Worm (Caenorhabditis elegans) whole organism, young adult: Measurements from ENCODE around the gene ppm-1.A.

ENCODE experiments used
- B0336.3 ChIP-seq: fragments of 200-800 bp; sonication (Bioruptor generic); IDR thresholded peaks from 2 replicates; pipeline ENCODE4 v1.3.6; 2022; ENCODE audit warnings: missing genetic modification characterization, missing compliant biosample characterization
- C06A6.2 ChIP-seq: fragments of 200-800 bp; sonication (Bioruptor generic); conservative IDR thresholded peaks from 2 replicates; pipeline ENCODE4 v1.3.6; 2022; ENCODE audit warnings: missing genetic modification characterization, missing compliant biosample characterization
- F23B12.7 ChIP-seq: sonication (generic microtip); optimal IDR thresholded peaks from 2 replicates; lab custom pipeline; 2017; ENCODE audit warnings: missing genetic modification characterization, mild to moderate bottlenecking, missing compliant biosample characterization, antibody characterized with exemption, moderate library complexity; ENCODE audit not compliant: insufficient read depth
- attf-3 ChIP-seq: fragments of 200-800 bp; sonication (Bioruptor generic); conservative IDR thresholded peaks from 2 replicates; pipeline ENCODE4 v1.3.6; 2022; ENCODE audit warnings: missing genetic modification reagents, missing genetic modification characterization, missing compliant biosample characterization
- ccch-3 ChIP-seq: fragments of 200-800 bp; sonication (Bioruptor generic); optimal IDR thresholded peaks from 2 replicates; lab custom pipeline; 2018; ENCODE audit warnings: mild to moderate bottlenecking, missing genetic modification characterization, missing compliant biosample characterization
- ceh-58 ChIP-seq: fragments of 200-800 bp; sonication (Bioruptor generic); IDR thresholded peaks from 2 replicates; pipeline ENCODE4 v1.3.6; 2022; ENCODE audit warnings: missing genetic modification characterization, missing compliant biosample characterization
- ceh-79 ChIP-seq: sonication (generic microtip); optimal IDR thresholded peaks from 2 replicates; lab custom pipeline; 2017; ENCODE audit warnings: mild to moderate bottlenecking, missing genetic modification characterization, missing compliant biosample characterization
- efl-1 ChIP-seq: fragments of 150-350 bp; optimal IDR thresholded peaks from 2 replicates; lab custom pipeline; 2014; ENCODE audit warnings: missing biosample characterization, missing genetic modification reagents, missing genetic modification characterization
- ets-4 ChIP-seq: fragments of 200-800 bp; sonication (Bioruptor generic); optimal IDR thresholded peaks from 2 replicates; lab custom pipeline; 2018; ENCODE audit warnings: mild to moderate bottlenecking, missing genetic modification characterization, missing compliant biosample characterization
- him-1 ChIP-seq: sonication (generic microtip); optimal IDR thresholded peaks from 2 replicates; lab custom pipeline; 2016; ENCODE audit warnings: missing genotype, missing genetic modification reagents, missing genetic modification characterization, missing compliant biosample characterization
- let-607 ChIP-seq, 2 experiments: fragments of 200-800 bp in 1 of 2; sonication (Bioruptor generic) in 1 of 2; sonication (generic microtip) in 1 of 2; optimal IDR thresholded peaks; 2 replicates each; lab custom pipeline; 2016 to 2018; ENCODE audit warnings: mild to moderate bottlenecking in 2 of 2, missing compliant biosample characterization in 2 of 2, missing genetic modification characterization in 2 of 2, moderate library complexity in 2 of 2, missing genotype in 1 of 2
- lsl-1 ChIP-seq: fragments of 200-800 bp; sonication (Bioruptor generic); optimal IDR thresholded peaks from 2 replicates; lab custom pipeline; 2018; ENCODE audit warnings: mild to moderate bottlenecking, missing genetic modification characterization, moderate library complexity, missing compliant biosample characterization
- madf-10 ChIP-seq: sonication (generic microtip); optimal IDR thresholded peaks from 2 replicates; lab custom pipeline; 2016; ENCODE audit warnings: mild to moderate bottlenecking, missing genetic modification characterization, missing compliant biosample characterization
- nfyb-1 ChIP-seq: fragments of 200-800 bp; sonication (Bioruptor generic); IDR thresholded peaks from 2 replicates; pipeline ENCODE4 v1.3.6; 2022; ENCODE audit warnings: missing genetic modification reagents, missing genetic modification characterization, missing compliant biosample characterization
- nhr-80 ChIP-seq: sonication (generic microtip); optimal IDR thresholded peaks from 2 replicates; lab custom pipeline; 2016; ENCODE audit warnings: missing genetic modification characterization, missing compliant biosample characterization
- repo-1 ChIP-seq: sonication (generic microtip); optimal IDR thresholded peaks from 2 replicates; lab custom pipeline; 2017; ENCODE audit warnings: mild to moderate bottlenecking, missing genetic modification characterization, missing compliant biosample characterization

Gene ppm-1.A

ce11 chrV:10484640-10485039, 51.5 kb downstream of the ppm-1.A start, which contains the start of gene Y32F6B.1:
Gene Y32F6B.1, minus strand, starts transcription at chrV:10484740.
- TF ChIP-seq efl-1 (GFP tag; lab: Kevin White, UChicago): no peak
- no peak for TF ChIP-seq him-1 (tag; lab: Kevin White, UChicago)
- no peak for TF ChIP-seq repo-1
- TF ChIP-seq lsl-1 (GFP tag; lab: Kevin White, UChicago): no peak
- no peak for TF ChIP-seq attf-3 (GFP tag; lab: Robert Waterston, UW)
- TF ChIP-seq let-607 (tag; optimal IDR thresholded peaks at IDR 0.05; lab: Kevin White, UChicago): no peak
- no peak for TF ChIP-seq C06A6.2
- no peak for TF ChIP-seq B0336.3
- no peak for TF ChIP-seq ceh-58 (GFP tag; lab: Robert Waterston, UW)
- TF ChIP-seq nhr-80: no peak
- TF ChIP-seq nfyb-1 (GFP tag; lab: Robert Waterston, UW): no peak
- no peak for TF ChIP-seq ets-4 (GFP tag; lab: Kevin White, UChicago)
- no peak for TF ChIP-seq madf-10
- no peak for TF ChIP-seq ccch-3 (GFP tag; lab: Kevin White, UChicago)
- no peak for TF ChIP-seq F23B12.7 (tag; lab: Kevin White, UChicago)

- TF ChIP-seq nhr-80: peak; percentile 85
- no peak for TF ChIP-seq ceh-79 (tag; lab: Kevin White, UChicago)
Measured at ce11 chrV:10483995-10484394, 52.2 kb downstream of the ppm-1.A start.
